Worm (Caenorhabditis elegans): Measurements from ENCODE around the gene F45F2.10.

- no peak for TF ChIP-seq lin-15B (tag; optimal IDR thresholded peaks at IDR 0.05)
- TF ChIP-seq pha-4 (GFP tag; IDR thresholded peaks at IDR 0.05), result no peak
- TF ChIP-seq pha-4 (tag; optimal IDR thresholded peaks at IDR 0.05), result no peak
- no peak for TF ChIP-seq nhr-11 (tag; optimal IDR thresholded peaks at IDR 0.05)
- no peak for TF ChIP-seq pqm-1 (tag; optimal IDR thresholded peaks at IDR 0.05)
- TF ChIP-seq unc-39 (tag; optimal IDR thresholded peaks at IDR 0.05), result no peak
- no peak for TF ChIP-seq dmd-9 (GFP tag; IDR thresholded peaks at IDR 0.05)
- no peak for TF ChIP-seq nhr-28 (tag; optimal IDR thresholded peaks at IDR 0.05)
- no peak for TF ChIP-seq fos-1 (tag; optimal IDR thresholded peaks at IDR 0.05)
- no peak for TF ChIP-seq nhr-76 (tag; optimal IDR thresholded peaks at IDR 0.05)
- no peak for TF ChIP-seq unc-130 (GFP tag; optimal IDR thresholded peaks at IDR 0.05)
- TF ChIP-seq R02D3.7 (tag; optimal IDR thresholded peaks at IDR 0.05), result no peak
- TF ChIP-seq ceh-82 (tag; optimal IDR thresholded peaks at IDR 0.05), result no peak
- TF ChIP-seq nhr-237 (tag; optimal IDR thresholded peaks at IDR 0.05), result no peak
These were observed 37.3 kb upstream of the F45F2.10 start for ce11 chrV:8555955-8556354.

All from whole organism, L4 larva.